Fruit fly (Drosophila melanogaster) whole organism, prepupa: ENCODE data around the gene Jon25Bi.
A peak's percentile ranks its signal among the peaks of the same experiment; 100 is the strongest.

Experiments
- Blimp-1 ChIP-seq: fragments of 200-800 bp; sonication (Bioruptor generic); optimal IDR thresholded peaks from 3 replicates; lab custom pipeline; 2017; ENCODE audit warnings: missing biosample characterization, missing genetic modification characterization, mild to moderate bottlenecking, moderate library complexity, missing genetic modification reagents
- CG3919 ChIP-seq: fragments of 200-800 bp; sonication (Bioruptor generic); optimal IDR thresholded peaks from 3 replicates; lab custom pipeline; 2016; ENCODE audit warnings: missing biosample characterization, missing genetic modification characterization
- CG6792 ChIP-seq: fragments of 200-800 bp; sonication (Bioruptor generic); optimal IDR thresholded peaks from 3 replicates; lab custom pipeline; 2016; ENCODE audit warnings: missing biosample characterization, missing genetic modification characterization
- CG8319 ChIP-seq: fragments of 200-800 bp; sonication (Bioruptor generic); optimal IDR thresholded peaks from 3 replicates; lab custom pipeline; 2016; ENCODE audit warnings: missing biosample characterization, missing genetic modification characterization
- Eip78C ChIP-seq: fragments of 200-800 bp; sonication (Bioruptor generic); peaks from one replicate; lab custom pipeline; 2016; ENCODE audit warnings: missing biosample characterization, missing genetic modification characterization
- Eip93F ChIP-seq: fragments of 200-800 bp; sonication (Bioruptor generic); optimal IDR thresholded peaks from 2 replicates; lab custom pipeline; 2016; ENCODE audit warnings: missing biosample characterization, mild to moderate bottlenecking, missing genetic modification characterization
- Met ChIP-seq: fragments of 200-800 bp; sonication (Bioruptor generic); optimal IDR thresholded peaks from 3 replicates; lab custom pipeline; 2016; ENCODE audit warnings: missing biosample characterization, missing genetic modification characterization
- Smox ChIP-seq: fragments of 200-800 bp; sonication (Bioruptor generic); optimal IDR thresholded peaks from 3 replicates; lab custom pipeline; 2016; ENCODE audit warnings: missing biosample characterization, missing genetic modification characterization
- Sox15 ChIP-seq: fragments of 200-800 bp; sonication (Bioruptor generic); optimal IDR thresholded peaks from 3 replicates; lab custom pipeline; 2016; ENCODE audit warnings: missing biosample characterization, missing genetic modification characterization
- cyc ChIP-seq: fragments of 200-800 bp; sonication (Bioruptor generic); optimal IDR thresholded peaks from 3 replicates; lab custom pipeline; 2016; ENCODE audit warnings: missing biosample characterization, missing genetic modification characterization
- eg ChIP-seq: fragments of 200-800 bp; sonication (Bioruptor generic); IDR thresholded peaks from 3 replicates; pipeline ENCODE4 v1.3.6; 2022; ENCODE audit warnings: missing biosample characterization, missing genetic modification characterization
- fd59A ChIP-seq: fragments of 200-800 bp; sonication (Bioruptor generic); optimal IDR thresholded peaks from 2 replicates; lab custom pipeline; 2017; ENCODE audit warnings: missing biosample characterization, mild to moderate bottlenecking, missing genetic modification characterization, missing genetic modification reagents
- spab ChIP-seq: fragments of 200-800 bp; sonication (Bioruptor generic); optimal IDR thresholded peaks from 2 replicates; lab custom pipeline; 2017; ENCODE audit warnings: missing biosample characterization, mild to moderate bottlenecking, missing genetic modification characterization, missing genetic modification reagents

- TF ChIP-seq cyc (GFP tag; lab: Kevin White, UChicago) (peak; percentile 75), Sox15 (peak; percentile 64), CG6792 (peak; percentile 87), fd59A (peak; percentile 88), Met (GFP tag; lab: Kevin White, UChicago) (peak; percentile 85), eg (GFP tag; lab: Robert Waterston, UW) (peak; percentile 69), Blimp-1 (GFP tag; lab: Kevin White, UChicago) (peak; percentile 57), Smox (GFP tag; lab: Kevin White, UChicago) (peak; percentile 86), Eip78C (peak; percentile 96), CG3919 (GFP tag; lab: Kevin White, UChicago) (peak; percentile 84), CG8319 (GFP tag; lab: Kevin White, UChicago) (peak; percentile 53), spab (GFP tag; lab: Kevin White, UChicago) (peak; percentile 84), Eip93F (GFP tag; lab: Kevin White, UChicago) (peak; percentile 63)
Measured at dm6 chr2L:5000287-5000871, 45.4 kb upstream of the Jon25Bi start.
